Worm (Caenorhabditis elegans) whole organism, early embryonic: ENCODE results near the gene K10B3.1.

Source experiments
- B0310.2 ChIP-seq: sonication (generic microtip); optimal IDR thresholded peaks from 2 replicates; lab custom pipeline; 2016; ENCODE audit warnings: mild to moderate bottlenecking, missing genetic modification characterization, missing compliant biosample characterization
- aly-1 ChIP-seq: sonication (generic microtip); optimal IDR thresholded peaks from 2 replicates; lab custom pipeline; 2016; ENCODE audit warnings: missing genetic modification characterization, missing compliant biosample characterization
- ama-1 ChIP-seq: fragments of 150-350 bp; optimal IDR thresholded peaks from 2 replicates; lab custom pipeline; 2014
- flt-1 ChIP-seq: fragments of 200-800 bp; sonication (Bioruptor generic); IDR thresholded peaks from 2 replicates; pipeline ENCODE4 v1.3.6; 2022; ENCODE audit warnings: missing genetic modification characterization, missing compliant biosample characterization
- hmbx-1 ChIP-seq: sonication (generic microtip); optimal IDR thresholded peaks from 2 replicates; lab custom pipeline; 2016; ENCODE audit warnings: mild to moderate bottlenecking, missing genetic modification characterization, missing compliant biosample characterization
- hmg-4 ChIP-seq: fragments of 200-800 bp; sonication (Bioruptor generic); optimal IDR thresholded peaks from 2 replicates; lab custom pipeline; 2018; ENCODE audit warnings: mild to moderate bottlenecking, missing genetic modification characterization, missing compliant biosample characterization
- hnd-1 ChIP-seq: sonication (generic microtip); optimal IDR thresholded peaks from 2 replicates; lab custom pipeline; 2016; ENCODE audit warnings: missing genetic modification characterization, missing compliant biosample characterization
- scrt-1 ChIP-seq: fragments of 200-800 bp; sonication (Bioruptor generic); IDR thresholded peaks from 2 replicates; pipeline ENCODE4 v1.3.6; 2022; ENCODE audit warnings: missing genetic modification characterization, missing compliant biosample characterization
- tbx-11 ChIP-seq: fragments of 200-800 bp; sonication (Bioruptor generic); IDR thresholded peaks from 2 replicates; pipeline ENCODE4 v1.3.6; 2022; ENCODE audit warnings: missing genetic modification characterization, missing compliant biosample characterization

DNA sequence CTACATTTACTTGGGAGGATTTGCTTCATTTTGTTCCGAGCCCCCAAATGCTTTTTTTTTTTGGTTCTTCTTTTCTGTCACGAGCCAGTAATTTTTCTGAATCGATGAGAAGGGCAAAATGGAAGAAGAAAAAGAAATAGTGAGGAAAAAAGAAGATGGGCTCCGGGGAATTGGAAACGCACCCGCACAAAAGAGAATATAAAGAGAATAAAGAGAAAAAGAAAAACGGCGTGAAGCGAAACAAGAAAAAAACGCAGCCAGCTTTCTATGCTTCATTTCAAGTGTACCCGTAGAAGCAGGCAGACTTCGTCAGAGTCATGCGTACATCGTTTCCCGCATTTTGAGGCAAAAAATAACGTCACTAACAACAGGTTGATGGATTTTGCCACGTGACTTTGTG lies 24.2 kb upstream of the K10B3.1 start:
- no peak for TF ChIP-seq flt-1
- TF ChIP-seq hmbx-1 (tag; lab: Kevin White, UChicago): no peak
- no peak for TF ChIP-seq ama-1
- no peak for TF ChIP-seq scrt-1
- TF ChIP-seq hnd-1 (tag; lab: Kevin White, UChicago): no peak
- no peak for TF ChIP-seq hmg-4 (GFP tag; lab: Kevin White, UChicago)
- no peak for TF ChIP-seq tbx-11 (GFP tag; lab: Robert Waterston, UW)
- TF ChIP-seq B0310.2 (tag; lab: Kevin White, UChicago): no peak
- no peak for TF ChIP-seq aly-1
